Fruit fly (Drosophila melanogaster) S2 (cell line): ENCODE data around the gene Jig.

Experiments used
- CG8478 ChIP-seq: fragments of >200 bp; optimal IDR thresholded peaks from 2 replicates; lab custom pipeline; 2018
- CTCF ChIP-seq, 2 experiments: fragments of >200 bp; optimal IDR thresholded peaks; 2 replicates each; lab custom pipeline; 2018

Gene Jig

DNA sequence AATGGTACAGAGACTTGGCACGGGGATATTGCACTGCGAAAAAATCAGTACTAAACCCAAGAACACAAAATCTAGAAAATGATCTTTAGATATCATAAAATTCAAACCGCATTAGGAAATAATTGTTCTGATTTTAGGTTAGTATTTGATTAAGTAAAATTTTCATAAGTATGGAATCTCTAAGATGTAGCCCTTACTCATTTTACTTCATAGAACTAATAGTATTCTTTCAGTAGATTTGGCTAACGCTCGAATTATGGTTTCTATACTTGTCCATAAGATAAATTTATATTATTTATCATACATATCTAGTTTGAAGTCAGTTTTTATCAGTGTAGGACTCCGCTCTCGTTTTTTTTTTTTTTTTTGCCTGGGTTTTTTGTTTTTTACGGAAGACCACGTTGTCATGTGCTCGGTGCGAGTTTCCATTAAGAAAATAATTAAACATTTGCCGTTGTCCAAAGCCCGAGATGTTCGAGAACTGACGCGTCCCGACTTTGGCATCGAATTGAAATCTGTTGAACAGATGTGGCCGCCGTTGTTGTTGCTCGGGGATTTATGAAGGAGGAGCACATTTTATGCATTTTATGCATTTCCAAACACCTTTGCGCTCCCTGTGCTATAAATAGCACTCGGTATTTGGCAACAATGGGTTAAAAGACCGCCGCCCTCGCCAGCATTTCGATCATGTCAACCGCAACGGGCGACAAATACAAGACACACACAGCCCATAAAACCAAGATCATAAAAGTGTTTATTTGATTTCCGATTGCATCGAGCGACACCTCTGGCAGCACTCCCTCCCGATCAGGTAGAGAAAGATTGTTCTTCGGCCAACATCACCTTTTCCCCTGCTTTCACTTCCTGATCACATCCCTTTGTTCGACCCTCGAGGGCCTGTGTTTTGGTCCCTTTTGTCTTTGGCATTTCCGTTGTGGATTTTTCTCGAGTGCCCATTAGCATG, 26.0 kb downstream of the Jig start:
- no peak for TF ChIP-seq CG8478 (lab: Kevin White, UChicago)

dm6 chr3R:14589483-14589882, 28.7 kb downstream of the Jig start:
- no peak for TF ChIP-seq CTCF (optimal IDR thresholded peaks at IDR 0.05; lab: Kevin White, UChicago)
- TF ChIP-seq CG8478 (lab: Kevin White, UChicago), result no peak

- TF ChIP-seq CG8478 (lab: Kevin White, UChicago) (no peak), CTCF (optimal IDR thresholded peaks at IDR 0.05; lab: Kevin White, UChicago) (no peak)
Observed at dm6 chr3R:14590753-14591535, 30.2 kb downstream of the Jig start.

DNA sequence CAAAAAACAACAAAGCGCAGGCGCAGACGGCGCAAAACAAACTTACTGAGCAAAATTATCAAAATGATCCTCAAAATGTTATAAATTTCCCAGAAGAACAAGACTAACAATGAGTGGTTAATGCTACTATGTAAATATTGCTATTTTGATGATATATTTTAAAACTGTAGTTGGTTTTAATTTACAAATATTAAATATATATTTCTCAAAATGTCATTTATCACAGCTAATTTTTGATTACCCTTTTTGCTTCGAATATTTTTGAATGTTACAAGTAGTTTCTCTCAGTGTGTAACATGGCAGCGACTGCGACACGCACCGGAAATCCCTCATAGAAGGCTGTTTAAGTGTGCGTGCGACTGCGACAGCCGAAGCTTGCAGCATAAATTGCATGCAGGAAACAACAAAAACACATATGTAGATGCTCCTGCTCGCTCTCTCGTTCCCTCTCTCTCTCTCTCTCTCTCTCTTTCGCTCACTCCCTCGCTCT, 37.2 kb downstream of the Jig start:
- no peak for TF ChIP-seq CG8478 (lab: Kevin White, UChicago)
- TF ChIP-seq CTCF (optimal IDR thresholded peaks at IDR 0.05; lab: Kevin White, UChicago), result no peak

- TF ChIP-seq CG8478 (lab: Kevin White, UChicago) (no peak), CTCF (optimal IDR thresholded peaks at IDR 0.05; lab: Kevin White, UChicago) (no peak)
Observed at dm6 chr3R:14608892-14609692, 48.4 kb downstream of the Jig start, which contains the start of gene CG14853. CG14853 (plus strand) TSS chr3R:14609642.
